Worm (Caenorhabditis elegans): ENCODE measurements around the gene F45E1.4.

DNA sequence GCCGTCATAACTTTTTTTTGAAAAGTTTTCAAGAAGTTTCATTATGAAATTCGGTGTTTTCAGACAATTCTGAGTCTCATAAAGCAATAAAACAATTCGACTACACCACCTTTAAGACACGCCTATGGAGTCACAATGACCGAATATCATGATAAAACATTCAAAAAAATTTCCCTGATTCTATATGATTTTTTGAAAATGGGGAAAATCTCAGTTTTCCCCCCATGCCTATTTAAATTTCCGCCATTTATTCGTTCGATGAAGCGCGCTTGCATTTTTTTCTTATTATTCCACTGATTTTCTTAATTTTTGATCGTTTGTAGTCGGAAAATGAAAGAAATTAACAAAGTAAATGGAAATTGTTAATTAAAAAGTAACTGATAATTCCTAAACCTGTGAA, 41.7 kb downstream of the F45E1.4 start:
- TF ChIP-seq M03D4.4 (tag; optimal IDR thresholded peaks at IDR 0.05) (no peak), ztf-11 (tag; optimal IDR thresholded peaks at IDR 0.05) (no peak)

All from whole organism, mixed stage, embryonic.